Fruit fly (Drosophila melanogaster): ENCODE data around the gene Cap-D2.

Cap-D2 gene

dm6 chr3R:29682152-29682600, 6.7 kb downstream of the Cap-D2 start, which contains the start of the genes CG7582 and Gycalpha99B:
Gene CG7582 (minus strand): TSS chr3R:29682278.
Gene Gycalpha99B (plus strand): TSS chr3R:29682503.
- TF ChIP-seq Hr4 (GFP tag; optimal IDR thresholded peaks at IDR 0.05) = no peak
- TF ChIP-seq CG8319 (GFP tag; optimal IDR thresholded peaks at IDR 0.05) = no peak
- peak; percentile 6 for TF ChIP-seq dsx (GFP tag; optimal IDR thresholded peaks at IDR 0.05; ENCODE audit: poor library complexity, severe bottlenecking)
- TF ChIP-seq CG3919 (GFP tag; optimal IDR thresholded peaks at IDR 0.05) = peak; percentile 28
- TF ChIP-seq Hr39 (GFP tag; optimal IDR thresholded peaks at IDR 0.05) = no peak
- no peak for TF ChIP-seq fkh (GFP tag; optimal IDR thresholded peaks at IDR 0.05)
- no peak for TF ChIP-seq dac (GFP tag; optimal IDR thresholded peaks at IDR 0.05)
- no peak for TF ChIP-seq lz (GFP tag; optimal IDR thresholded peaks at IDR 0.05)
- TF ChIP-seq salr (GFP tag; optimal IDR thresholded peaks at IDR 0.05) = no peak
- TF ChIP-seq Sox102F (GFP tag; optimal IDR thresholded peaks at IDR 0.05) = peak; percentile 51
- TF ChIP-seq CG6276 (GFP tag; optimal IDR thresholded peaks at IDR 0.05) = peak; percentile 42
- TF ChIP-seq fd59A (GFP tag; optimal IDR thresholded peaks at IDR 0.05) = no peak
- no peak for TF ChIP-seq Eip75B (GFP tag; optimal IDR thresholded peaks at IDR 0.05)
- TF ChIP-seq CG6792 (GFP tag; optimal IDR thresholded peaks at IDR 0.05) = no peak
- no peak for TF ChIP-seq OdsH (GFP tag; optimal IDR thresholded peaks at IDR 0.05)
- TF ChIP-seq Gug (GFP tag; IDR thresholded peaks at IDR 0.05) = no peak
- TF ChIP-seq Eip93F (GFP tag; optimal IDR thresholded peaks at IDR 0.05) = no peak
- no peak for TF ChIP-seq esn (GFP tag; optimal IDR thresholded peaks at IDR 0.05)
- peak; percentile 14; the same call in 1 of the 3 replicates for TF ChIP-seq eg (GFP tag; IDR thresholded peaks at IDR 0.05)
- peak; percentile 24; the same call in 1 of the 3 replicates for TF ChIP-seq CG6163 (GFP tag; IDR thresholded peaks at IDR 0.05)
- no peak for TF ChIP-seq achi (GFP tag; optimal IDR thresholded peaks at IDR 0.05)
- TF ChIP-seq net (GFP tag; optimal IDR thresholded peaks at IDR 0.05) = no peak
- no peak for TF ChIP-seq CG8632 (GFP tag; optimal IDR thresholded peaks at IDR 0.05)
- no peak for TF ChIP-seq CG11294 (GFP tag; IDR thresholded peaks at IDR 0.05)
- TF ChIP-seq CG11762 (GFP tag; optimal IDR thresholded peaks at IDR 0.05; ENCODE audit: insufficient read depth) = no peak
- peak; percentile 23 for TF ChIP-seq CG16779 (tag; optimal IDR thresholded peaks at IDR 0.05)
- TF ChIP-seq acj6 (GFP tag; optimal IDR thresholded peaks at IDR 0.05) = no peak
- TF ChIP-seq Lpt (GFP tag; optimal IDR thresholded peaks at IDR 0.05) = no peak
- TF ChIP-seq CG1621 (tag; optimal IDR thresholded peaks at IDR 0.05) = peak; percentile 45
- no peak for TF ChIP-seq CG10669 (GFP tag; optimal IDR thresholded peaks at IDR 0.05)
- no peak for TF ChIP-seq CG31627 (GFP tag; optimal IDR thresholded peaks at IDR 0.05)
- TF ChIP-seq Sox14 (GFP tag; optimal IDR thresholded peaks at IDR 0.05) = no peak
- no peak for TF ChIP-seq CG32006 (GFP tag; optimal IDR thresholded peaks at IDR 0.05)
- TF ChIP-seq CG11902 (GFP tag; optimal IDR thresholded peaks at IDR 0.05) = no peak
- no peak for TF ChIP-seq Met (GFP tag; optimal IDR thresholded peaks at IDR 0.05)
- TF ChIP-seq CG6854 (GFP tag; optimal IDR thresholded peaks at IDR 0.05) = peak; percentile 72
- peak; percentile 73 for TF ChIP-seq CG15336 (GFP tag; IDR thresholded peaks at IDR 0.05)
- TF ChIP-seq fd85E (GFP tag; optimal IDR thresholded peaks at IDR 0.05) = peak; percentile 5
- TF ChIP-seq topi (GFP tag; optimal IDR thresholded peaks at IDR 0.05) = no peak
- TF ChIP-seq pdm3 (GFP tag; optimal IDR thresholded peaks at IDR 0.05) = no peak
- peak; percentile 99 for TF ChIP-seq Blimp-1 (GFP tag; optimal IDR thresholded peaks at IDR 0.05)
- no peak for TF ChIP-seq CG9139 (GFP tag; optimal IDR thresholded peaks at IDR 0.05)
- TF ChIP-seq CG3032 (tag; optimal IDR thresholded peaks at IDR 0.05) = no peak
- TF ChIP-seq Smox (GFP tag; optimal IDR thresholded peaks at IDR 0.05) = no peak
- TF ChIP-seq vri (GFP tag; optimal IDR thresholded peaks at IDR 0.05) = no peak
- no peak for TF ChIP-seq Hr38 (GFP tag; optimal IDR thresholded peaks at IDR 0.05)
- no peak for TF ChIP-seq CG10631 (GFP tag; optimal IDR thresholded peaks at IDR 0.05)
- TF ChIP-seq CG4318 (GFP tag; optimal IDR thresholded peaks at IDR 0.05) = no peak
- no peak for TF ChIP-seq CG7368 (GFP tag; optimal IDR thresholded peaks at IDR 0.05)
- TF ChIP-seq cyc (GFP tag; optimal IDR thresholded peaks at IDR 0.05) = no peak
- no peak for TF ChIP-seq Ets96B (tag; optimal IDR thresholded peaks at IDR 0.05)
- TF ChIP-seq CG8119 (GFP tag; IDR thresholded peaks at IDR 0.05) = peak; percentile 63; the same call in 2 of the 3 replicates
- TF ChIP-seq spab (GFP tag; optimal IDR thresholded peaks at IDR 0.05) = no peak
